Worm (Caenorhabditis elegans) whole organism, L4 larva: Measurements from ENCODE around the gene pmpl-1.

Source experiments
- F26F4.8 ChIP-seq: fragments of 200-800 bp; sonication (Bioruptor generic); conservative IDR thresholded peaks from 2 replicates; pipeline ENCODE4 v1.3.6; 2022; ENCODE audit warnings: missing genetic modification characterization, missing compliant biosample characterization
- F37D6.2 ChIP-seq: sonication (generic microtip); optimal IDR thresholded peaks from 2 replicates; lab custom pipeline; 2016; ENCODE audit warnings: mild to moderate bottlenecking, missing genetic modification characterization, missing compliant biosample characterization
- F44E2.7 ChIP-seq: fragments of 200-800 bp; sonication (Bioruptor generic); IDR thresholded peaks from 2 replicates; pipeline ENCODE4 v2.1.2; 2022; ENCODE audit warnings: missing genetic modification characterization, missing compliant biosample characterization
- Y48G9A.11 ChIP-seq: fragments of 200-800 bp; sonication (Bioruptor generic); IDR thresholded peaks from 2 replicates; pipeline ENCODE4 v1.3.6; 2022; ENCODE audit warnings: missing genetic modification reagents, missing genetic modification characterization, missing compliant biosample characterization
- Y5F2A.4 ChIP-seq: fragments of 200-800 bp; sonication (Bioruptor generic); optimal IDR thresholded peaks from 2 replicates; lab custom pipeline; 2018; ENCODE audit warnings: mild to moderate bottlenecking, missing genetic modification characterization, missing compliant biosample characterization
- Y75B8A.6 ChIP-seq: fragments of 200-800 bp; sonication (Bioruptor generic); IDR thresholded peaks from 2 replicates; pipeline ENCODE4 v1.3.6; 2022; ENCODE audit warnings: missing genetic modification reagents, missing genetic modification characterization, missing compliant biosample characterization
- ceh-20 ChIP-seq: fragments of 200-800 bp; sonication (Bioruptor generic); IDR thresholded peaks from 2 replicates; pipeline ENCODE4 v1.3.6; 2022; ENCODE audit warnings: missing genetic modification reagents, missing genetic modification characterization, missing compliant biosample characterization
- ceh-28 ChIP-seq: fragments of 150-350 bp; optimal IDR thresholded peaks from 2 replicates; lab custom pipeline; 2014; ENCODE audit warnings: missing biosample characterization, missing genetic modification reagents, missing genetic modification characterization
- ceh-44 ChIP-seq: fragments of 200-800 bp; sonication (Bioruptor generic); IDR thresholded peaks from 2 replicates; pipeline ENCODE4 v1.3.6; 2022; ENCODE audit warnings: missing genetic modification reagents, missing genetic modification characterization, missing compliant biosample characterization
- ceh-62 ChIP-seq: sonication (generic microtip); optimal IDR thresholded peaks from 2 replicates; lab custom pipeline; 2017; ENCODE audit warnings: missing biosample characterization, missing genetic modification characterization
- ces-1 ChIP-seq: fragments of 150-350 bp; sonication (generic microtip); optimal IDR thresholded peaks from 4 replicates; lab custom pipeline; 2014; ENCODE audit warnings: missing biosample characterization, missing genetic modification reagents, missing genetic modification characterization
- daf-12 ChIP-seq: fragments of 150-350 bp; optimal IDR thresholded peaks from 2 replicates; lab custom pipeline; 2014; ENCODE audit warnings: missing biosample characterization, missing genetic modification reagents, missing genetic modification characterization
- daf-16 ChIP-seq, 3 experiments: sonication (generic microtip); optimal IDR thresholded peaks; 2 replicates each; lab custom pipeline; 2016 to 2017; ENCODE audit warnings: missing genetic modification characterization in 3 of 3, missing genetic modification reagents in 3 of 3, mild to moderate bottlenecking in 2 of 3, missing compliant biosample characterization in 2 of 3, missing biosample characterization in 1 of 3, moderate library complexity in 1 of 3
- dmd-6 ChIP-seq: fragments of 200-800 bp; sonication (Bioruptor generic); IDR thresholded peaks from 2 replicates; pipeline ENCODE4 v1.3.6; 2022; ENCODE audit warnings: missing genetic modification reagents, missing genetic modification characterization, missing compliant biosample characterization
- dpl-1 ChIP-seq: fragments of 150-350 bp; optimal IDR thresholded peaks from 2 replicates; lab custom pipeline; 2014; ENCODE audit warnings: missing biosample characterization, missing genetic modification reagents, missing genetic modification characterization
- dve-1 ChIP-seq: sonication (generic microtip); optimal IDR thresholded peaks from 2 replicates; lab custom pipeline; 2017; ENCODE audit warnings: antibody characterized with exemption, mild to moderate bottlenecking, missing genetic modification characterization, missing compliant biosample characterization; ENCODE audit not compliant: insufficient read depth
- fkh-10 ChIP-seq: fragments of 150-350 bp; optimal IDR thresholded peaks from 2 replicates; lab custom pipeline; 2014; ENCODE audit warnings: missing biosample characterization, missing genetic modification reagents, missing genetic modification characterization
- hlh-11 ChIP-seq: fragments of 200-800 bp; sonication (Bioruptor generic); optimal IDR thresholded peaks from 2 replicates; lab custom pipeline; 2018; ENCODE audit warnings: mild to moderate bottlenecking, missing genetic modification characterization, missing compliant biosample characterization
- hlh-30 ChIP-seq: sonication (generic microtip); optimal IDR thresholded peaks from 2 replicates; lab custom pipeline; 2017; ENCODE audit warnings: antibody characterized with exemption, mild to moderate bottlenecking, missing genetic modification characterization, missing compliant biosample characterization; ENCODE audit not compliant: insufficient read depth
- hmg-1.1 ChIP-seq: fragments of 200-800 bp; sonication (Bioruptor generic); IDR thresholded peaks from 2 replicates; pipeline ENCODE4 v1.3.6; 2022; ENCODE audit warnings: missing genetic modification reagents, missing genetic modification characterization, missing compliant biosample characterization
- jun-1 ChIP-seq: fragments of 150-350 bp; optimal IDR thresholded peaks from 2 replicates; lab custom pipeline; 2014; ENCODE audit warnings: missing biosample characterization, missing genetic modification reagents, missing genetic modification characterization
- lim-7 ChIP-seq: fragments of 200-800 bp; sonication (Bioruptor generic); IDR thresholded peaks from 2 replicates; pipeline ENCODE4 v1.3.6; 2022; ENCODE audit warnings: missing genetic modification characterization, missing compliant biosample characterization
- lin-1 ChIP-seq: fragments of 200-800 bp; sonication (Bioruptor generic); IDR thresholded peaks from 2 replicates; pipeline ENCODE4 v1.3.6; 2022; ENCODE audit warnings: missing genetic modification reagents, missing genetic modification characterization, missing compliant biosample characterization
- lin-39 ChIP-seq: fragments of 150-350 bp; optimal IDR thresholded peaks from 2 replicates; lab custom pipeline; 2014; ENCODE audit warnings: missing biosample characterization, missing genetic modification reagents, missing genetic modification characterization
- mdl-1 ChIP-seq, 2 experiments: fragments of 150-350 bp in 1 of 2; sonication (generic microtip) in 1 of 2; optimal IDR thresholded peaks; 2 replicates each; lab custom pipeline; 2014 to 2017; ENCODE audit warnings: missing biosample characterization in 2 of 2, missing genetic modification characterization in 2 of 2
- mdt-29 ChIP-seq: fragments of 200-800 bp; sonication (Bioruptor generic); IDR thresholded peaks from 2 replicates; pipeline ENCODE4 v1.3.6; 2022; ENCODE audit warnings: missing genetic modification reagents, missing genetic modification characterization, missing compliant biosample characterization
- mes-2 ChIP-seq: sonication (generic microtip); optimal IDR thresholded peaks from 2 replicates; lab custom pipeline; 2016; ENCODE audit warnings: missing genotype, mild to moderate bottlenecking, missing genetic modification characterization, missing compliant biosample characterization; ENCODE audit not compliant: poor library complexity, severe bottlenecking
- nhr-102 ChIP-seq: sonication (generic microtip); optimal IDR thresholded peaks from 2 replicates; lab custom pipeline; 2016; ENCODE audit warnings: mild to moderate bottlenecking, missing genetic modification characterization, moderate library complexity, missing compliant biosample characterization
- nhr-28 ChIP-seq: fragments of 150-350 bp; optimal IDR thresholded peaks from 2 replicates; lab custom pipeline; 2014; ENCODE audit warnings: missing biosample characterization, missing genetic modification characterization
- nhr-42 ChIP-seq: fragments of 200-800 bp; sonication (Bioruptor generic); IDR thresholded peaks from 2 replicates; pipeline ENCODE4 v1.3.6; 2022; ENCODE audit warnings: missing genetic modification characterization, missing compliant biosample characterization
- nhr-48 ChIP-seq: sonication (generic microtip); optimal IDR thresholded peaks from 2 replicates; lab custom pipeline; 2016; ENCODE audit warnings: mild to moderate bottlenecking, missing genetic modification characterization, missing compliant biosample characterization
- pha-4 ChIP-seq, 2 experiments: fragments of 150-350 bp in 1 of 2; fragments of 200-800 bp in 1 of 2; sonication (Bioruptor generic) in 1 of 2; IDR thresholded peaks in 1 of 2; optimal IDR thresholded peaks in 1 of 2; 2 replicates each; pipeline versions ENCODE4 v1.3.6 to Lab custom; 2014 to 2022; ENCODE audit warnings: missing genetic modification characterization in 2 of 2, missing genetic modification reagents in 2 of 2, missing biosample characterization in 1 of 2, missing compliant biosample characterization in 1 of 2
- pqm-1 ChIP-seq: sonication (generic microtip); optimal IDR thresholded peaks from 2 replicates; lab custom pipeline; 2017; ENCODE audit warnings: missing biosample characterization, missing genetic modification characterization
- skn-1 ChIP-seq: fragments of 150-350 bp; optimal IDR thresholded peaks from 2 replicates; lab custom pipeline; 2014; ENCODE audit warnings: missing biosample characterization, missing genetic modification characterization
- spr-1 ChIP-seq: sonication (generic microtip); optimal IDR thresholded peaks from 2 replicates; lab custom pipeline; 2016; ENCODE audit warnings: mild to moderate bottlenecking, missing genetic modification characterization, missing compliant biosample characterization
- spr-3 ChIP-seq: fragments of 200-800 bp; sonication (Bioruptor generic); optimal IDR thresholded peaks from 2 replicates; lab custom pipeline; 2018; ENCODE audit warnings: mild to moderate bottlenecking, missing genetic modification characterization, missing compliant biosample characterization
- unc-39 ChIP-seq: sonication (generic microtip); optimal IDR thresholded peaks from 2 replicates; lab custom pipeline; 2017; ENCODE audit warnings: missing biosample characterization, missing genetic modification characterization
- vab-7 ChIP-seq: fragments of 200-800 bp; sonication (Bioruptor generic); IDR thresholded peaks from 2 replicates; pipeline ENCODE4 v1.3.6; 2022; ENCODE audit warnings: missing genetic modification reagents, missing genetic modification characterization, missing compliant biosample characterization
- zip-11 ChIP-seq: fragments of 200-800 bp; sonication (Bioruptor generic); IDR thresholded peaks from 2 replicates; pipeline ENCODE4 v1.3.6; 2022; ENCODE audit warnings: missing genetic modification characterization, missing compliant biosample characterization

pmpl-1 gene

ce11 chrX:3819697-3820096 lies 31.9 kb downstream of the pmpl-1 start:
- TF ChIP-seq daf-16 (GFP tag; optimal IDR thresholded peaks at IDR 0.05; lab: Kevin White, UChicago) (no peak), daf-16 (tag; optimal IDR thresholded peaks at IDR 0.05; lab: Kevin White, UChicago) (peak; percentile 6), Y48G9A.11 (GFP tag; lab: Robert Waterston, UW) (no peak), hlh-30 (tag; lab: Kevin White, UChicago) (peak; percentile 45), pha-4 (GFP tag; IDR thresholded peaks at IDR 0.05; lab: Robert Waterston, UW) (peak; percentile 72), pha-4 (tag; optimal IDR thresholded peaks at IDR 0.05; lab: Kevin White, UChicago) (peak; percentile 50), hmg-1.1 (no peak)

- TF ChIP-seq mdl-1 (tag; optimal IDR thresholded peaks at IDR 0.05; lab: Kevin White, UChicago) (no peak), spr-1 (no peak), daf-16 (GFP tag; optimal IDR thresholded peaks at IDR 0.05; lab: Kevin White, UChicago) (no peak), daf-16 (tag; optimal IDR thresholded peaks at IDR 0.05; lab: Kevin White, UChicago) (peak; percentile 74), lin-1 (peak; percentile 33; the same call in 1 of the 2 replicates), vab-7 (GFP tag; lab: Robert Waterston, UW) (no peak), ceh-20 (GFP tag; lab: Robert Waterston, UW) (no peak), daf-12 (tag; lab: Kevin White, UChicago) (no peak), F26F4.8 (GFP tag; lab: Robert Waterston, UW) (no peak), nhr-102 (peak; percentile 21), lim-7 (no peak), nhr-42 (no peak), jun-1 (no peak), nhr-48 (tag; lab: Kevin White, UChicago) (no peak), dmd-6 (GFP tag; lab: Robert Waterston, UW) (peak; percentile 78), Y75B8A.6 (GFP tag; lab: Robert Waterston, UW) (no peak), hlh-11 (tag; lab: Kevin White, UChicago) (peak; percentile 66), mes-2 (tag; lab: Kevin White, UChicago) (peak; percentile 19), dve-1 (tag; lab: Kevin White, UChicago) (peak; percentile 44), fkh-10 (GFP tag; lab: Kevin White, UChicago) (no peak), ces-1 (GFP tag; lab: Kevin White, UChicago) (no peak), ceh-44 (GFP tag; lab: Robert Waterston, UW) (no peak), spr-3 (GFP tag; lab: Kevin White, UChicago) (no peak), F37D6.2 (tag; lab: Kevin White, UChicago) (no peak), skn-1 (no peak), Y5F2A.4 (GFP tag; lab: Kevin White, UChicago) (no peak), mdt-29 (GFP tag; lab: Robert Waterston, UW) (no peak), nhr-28 (tag; lab: Kevin White, UChicago) (peak; percentile 66), dpl-1 (no peak), ceh-62 (tag; lab: Kevin White, UChicago) (no peak), ceh-28 (tag; lab: Kevin White, UChicago) (no peak), hmg-1.1 (no peak), zip-11 (GFP tag; lab: Robert Waterston, UW) (no peak), pqm-1 (tag; lab: Kevin White, UChicago) (peak; percentile 64), unc-39 (tag; lab: Kevin White, UChicago) (no peak), F44E2.7 (GFP tag; lab: Robert Waterston, UW) (no peak), hlh-30 (tag; lab: Kevin White, UChicago) (peak; percentile 10), lin-39 (tag; lab: Kevin White, UChicago) (no peak), pha-4 (GFP tag; IDR thresholded peaks at IDR 0.05; lab: Robert Waterston, UW) (peak; percentile 27; the same call in 1 of the 2 replicates), pha-4 (tag; optimal IDR thresholded peaks at IDR 0.05; lab: Kevin White, UChicago) (no peak)
- TF ChIP-seq, all 104 proteins: peak for 11
Measured at ce11 chrX:3820666-3821065, 32.8 kb downstream of the pmpl-1 start.
